Fruit fly (Drosophila melanogaster): ENCODE measurements around the gene mRpS24.

mRpS24 gene

dm6 chr3R:24141013-24141592 lies 22.2 kb downstream of the mRpS24 start, which contains the start of gene Kal1 (continued):
- no peak for TF ChIP-seq NC2β (GFP tag; optimal IDR thresholded peaks at IDR 0.05)
- peak; percentile 69 for TF ChIP-seq Jarid2 (GFP tag; optimal IDR thresholded peaks at IDR 0.05)
- peak; percentile 58 for TF ChIP-seq MBD-R2 (GFP tag; IDR thresholded peaks at IDR 0.05)
- peak; percentile 5 for TF ChIP-seq CG10565 (GFP tag; optimal IDR thresholded peaks at IDR 0.05)
- no peak for TF ChIP-seq Mes4 (GFP tag; optimal IDR thresholded peaks at IDR 0.05)
- peak in 1 of 2 experiments; percentile 82 for TF ChIP-seq Hr78 (GFP tag; optimal IDR thresholded peaks at IDR 0.05)
- peak in 1 of 2 experiments; percentile 44 for TF ChIP-seq Trl (optimal IDR thresholded peaks at IDR 0.05)
- TF ChIP-seq Trl (GFP tag; optimal IDR thresholded peaks at IDR 0.05), result no peak
- TF ChIP-seq HLH4C (GFP tag; IDR thresholded peaks at IDR 0.05; ENCODE audit: partially characterized antibody), result peak; percentile 39; the same call in 1 of the 3 replicates
- peak; percentile 23; the same call in 1 of the 2 replicates for TF ChIP-seq CG13287 (GFP tag; IDR thresholded peaks at IDR 0.05; ENCODE audit: partially characterized antibody)
- no peak for TF ChIP-seq sc (optimal IDR thresholded peaks at IDR 0.05)
- peak; percentile 93 for TF ChIP-seq sc (GFP tag; optimal IDR thresholded peaks at IDR 0.05)
- no peak for TF ChIP-seq vfl (GFP tag; optimal IDR thresholded peaks at IDR 0.05)
- TF ChIP-seq Nf-YA (GFP tag; IDR thresholded peaks at IDR 0.05), result peak; percentile 84
- TF ChIP-seq en (GFP tag; optimal IDR thresholded peaks at IDR 0.05), result no peak
- TF ChIP-seq Dip2 (GFP tag; IDR thresholded peaks at IDR 0.05), result peak; percentile 54; the same call in 1 of the 2 replicates
- peak; percentile 89 for TF ChIP-seq CG14710 (tag; optimal IDR thresholded peaks at IDR 0.05)
- peak; percentile 6 for TF ChIP-seq CG34376 (GFP tag; optimal IDR thresholded peaks at IDR 0.05)
- TF ChIP-seq CG18619 (GFP tag; optimal IDR thresholded peaks at IDR 0.05), result peak; percentile 81
- TF ChIP-seq gsb-n (tag; optimal IDR thresholded peaks at IDR 0.05), result peak; percentile 97
- TF ChIP-seq BEAF-32 (GFP tag; optimal IDR thresholded peaks at IDR 0.05), result no peak
- peak; percentile 71 for TF ChIP-seq Dbx (GFP tag; IDR thresholded peaks at IDR 0.05)
- peak; percentile 87 for TF ChIP-seq CG5953 (GFP tag; IDR thresholded peaks at IDR 0.05)
- peak; percentile 90 for TF ChIP-seq fd64A (GFP tag; optimal IDR thresholded peaks at IDR 0.05)
- peak; percentile 83 for TF ChIP-seq NfI (GFP tag; optimal IDR thresholded peaks at IDR 0.05)
- peak; percentile 45 for TF ChIP-seq psq (GFP tag; optimal IDR thresholded peaks at IDR 0.05)
- TF ChIP-seq sim (GFP tag; IDR thresholded peaks at IDR 0.05), result peak; percentile 95
- TF ChIP-seq Side (GFP tag; optimal IDR thresholded peaks at IDR 0.05), result peak; percentile 11
- TF ChIP-seq repo (GFP tag; optimal IDR thresholded peaks at IDR 0.05), result no peak
- TF ChIP-seq org-1 (GFP tag; optimal IDR thresholded peaks at IDR 0.05), result peak; percentile 90
- peak; percentile 71 for TF ChIP-seq Deaf1 (tag; optimal IDR thresholded peaks at IDR 0.05)
- no peak for TF ChIP-seq amos (GFP tag; IDR thresholded peaks at IDR 0.05; ENCODE audit: partially characterized antibody)
- no peak for TF ChIP-seq Hr39 (optimal IDR thresholded peaks at IDR 0.05)
- peak; percentile 90 for TF ChIP-seq H15 (GFP tag; IDR thresholded peaks at IDR 0.05)
- 0 out of 3 replicates have a peak, but pooled peaks have one; percentile 38 for TF ChIP-seq knrl (GFP tag; IDR thresholded peaks at IDR 0.05; ENCODE audit: partially characterized antibody)
- peak; percentile 45 for TF ChIP-seq CG16863 (GFP tag; optimal IDR thresholded peaks at IDR 0.05)
- TF ChIP-seq Tbp (GFP tag; optimal IDR thresholded peaks at IDR 0.05), result no peak
- TF ChIP-seq CG3847 (GFP tag; IDR thresholded peaks at IDR 0.05), result peak; percentile 87
- peak; percentile 64; the same call in 1 of the 2 replicates for TF ChIP-seq wdn (GFP tag; IDR thresholded peaks at IDR 0.05)
- TF ChIP-seq CG17568 (GFP tag; optimal IDR thresholded peaks at IDR 0.05), result peak; percentile 89
- TF ChIP-seq CG8359 (GFP tag; optimal IDR thresholded peaks at IDR 0.05; ENCODE audit: borderline replicate concordance), result peak; percentile 81
- TF ChIP-seq klu (GFP tag; IDR thresholded peaks at IDR 0.05), result peak; percentile 49
- peak; percentile 92 for TF ChIP-seq CG10366 (GFP tag; IDR thresholded peaks at IDR 0.05)
- TF ChIP-seq slp2 (GFP tag; optimal IDR thresholded peaks at IDR 0.05), result no peak
- peak; percentile 88 for TF ChIP-seq CG12769 (tag; optimal IDR thresholded peaks at IDR 0.05)
- TF ChIP-seq Spps (tag; optimal IDR thresholded peaks at IDR 0.05), result peak; percentile 94
- peak; percentile 94 for TF ChIP-seq CG7556 (GFP tag; optimal IDR thresholded peaks at IDR 0.05)
- peak; percentile 83; the same call in 1 of the 2 replicates for TF ChIP-seq CG14014 (GFP tag; IDR thresholded peaks at IDR 0.05)
- peak; percentile 74 for TF ChIP-seq CG17186 (GFP tag; optimal IDR thresholded peaks at IDR 0.05)
- no peak for TF ChIP-seq br (optimal IDR thresholded peaks at IDR 0.05)
- peak; percentile 95 for TF ChIP-seq CG13424 (tag; optimal IDR thresholded peaks at IDR 0.05)
